Worm (Caenorhabditis elegans): ENCODE data around the gene Y71H2B.4.

DNA sequence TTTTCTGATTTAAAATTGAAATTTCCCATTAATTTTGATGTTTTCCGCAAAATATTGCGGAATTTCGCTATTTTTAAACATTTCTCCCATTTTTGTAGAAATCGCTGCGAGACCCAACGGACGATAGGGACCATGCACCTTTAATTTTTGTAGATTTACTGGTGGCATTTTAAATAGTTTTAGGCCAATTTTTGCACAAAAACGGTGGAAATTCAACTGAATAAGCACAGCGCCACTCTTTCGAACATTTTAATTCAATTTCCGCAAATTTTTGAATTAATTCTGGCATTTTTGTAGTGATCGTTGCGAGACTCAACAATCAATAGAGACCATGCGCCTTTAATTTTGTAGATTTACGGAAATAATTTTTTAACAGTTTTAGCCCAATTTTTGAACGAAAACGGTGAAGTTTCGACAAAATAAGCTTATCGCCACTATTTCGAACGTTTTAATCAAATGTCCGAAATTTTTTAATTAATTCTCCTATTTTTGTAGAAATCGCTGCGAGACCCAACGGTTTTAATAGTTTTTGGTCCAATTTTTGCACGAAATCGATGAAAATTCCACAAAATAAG lies 20.2 kb upstream of the Y71H2B.4 start:
- TF ChIP-seq unc-39 (tag; optimal IDR thresholded peaks at IDR 0.05): no peak
- TF ChIP-seq nhr-76 (tag; optimal IDR thresholded peaks at IDR 0.05): no peak
- no peak for TF ChIP-seq elt-3 (tag; optimal IDR thresholded peaks at IDR 0.05)
- no peak for TF ChIP-seq ceh-82 (tag; optimal IDR thresholded peaks at IDR 0.05)
